Worm (Caenorhabditis elegans) whole organism, L3 larva: ENCODE data around the gene ddn-1.
"Not testable (repeated sequence)": the region's sequence is repeated elsewhere in the genome, so short reads cannot be mapped to it uniquely, and the experiment has no call there.

Source experiments
- R02D3.7 ChIP-seq: fragments of 150-350 bp; optimal IDR thresholded peaks from 2 replicates; lab custom pipeline; 2014; ENCODE audit warnings: missing biosample characterization, missing genetic modification characterization
- aly-2 ChIP-seq: fragments of 150-350 bp; optimal IDR thresholded peaks from 2 replicates; lab custom pipeline; 2014; ENCODE audit warnings: missing biosample characterization, missing genetic modification characterization
- ama-1 ChIP-seq: fragments of 150-350 bp; optimal IDR thresholded peaks from 2 replicates; lab custom pipeline; 2018
- ceh-82 ChIP-seq: fragments of 150-350 bp; optimal IDR thresholded peaks from 2 replicates; lab custom pipeline; 2014; ENCODE audit warnings: missing biosample characterization, missing genetic modification characterization
- daf-12 ChIP-seq: fragments of 150-350 bp; optimal IDR thresholded peaks from 2 replicates; lab custom pipeline; 2014; ENCODE audit warnings: missing biosample characterization, missing genetic modification reagents, missing genetic modification characterization
- egl-5 ChIP-seq: fragments of 150-350 bp; optimal IDR thresholded peaks from 2 replicates; lab custom pipeline; 2017; ENCODE audit warnings: missing biosample characterization, missing genetic modification reagents, missing genetic modification characterization, inconsistent platforms
- elt-1 ChIP-seq: fragments of 150-350 bp; optimal IDR thresholded peaks from 2 replicates; lab custom pipeline; 2014; ENCODE audit warnings: missing biosample characterization, missing genetic modification characterization
- elt-2 ChIP-seq: sonication (generic microtip); optimal IDR thresholded peaks from 2 replicates; lab custom pipeline; 2016; ENCODE audit warnings: missing genetic modification reagents, mild to moderate bottlenecking, missing genetic modification characterization, missing compliant biosample characterization
- eor-1 ChIP-seq, 2 experiments: fragments of 150-350 bp; optimal IDR thresholded peaks; 2 replicates each; lab custom pipeline; 2014 to 2018; ENCODE audit warnings: missing biosample characterization in 2 of 2, missing genetic modification characterization in 2 of 2
- hmg-11 ChIP-seq: sonication (generic microtip); optimal IDR thresholded peaks from 2 replicates; lab custom pipeline; 2016; ENCODE audit warnings: missing genetic modification characterization, missing compliant biosample characterization
- lin-15B ChIP-seq: fragments of 150-350 bp; optimal IDR thresholded peaks from 2 replicates; lab custom pipeline; 2014; ENCODE audit warnings: missing biosample characterization, missing genetic modification characterization
- lin-39 ChIP-seq: fragments of 150-350 bp; optimal IDR thresholded peaks from 2 replicates; lab custom pipeline; 2018; ENCODE audit warnings: missing biosample characterization, missing genetic modification reagents, missing genetic modification characterization
- lsy-12 ChIP-seq: sonication (generic microtip); optimal IDR thresholded peaks from 2 replicates; lab custom pipeline; 2016; ENCODE audit warnings: mild to moderate bottlenecking, missing genetic modification characterization, missing compliant biosample characterization
- nfya-1 ChIP-seq: sonication (generic microtip); optimal IDR thresholded peaks from 2 replicates; lab custom pipeline; 2017; ENCODE audit warnings: missing genetic modification characterization, mild to moderate bottlenecking, missing compliant biosample characterization, antibody characterized with exemption, moderate library complexity; ENCODE audit not compliant: insufficient read depth
- nhr-12 ChIP-seq: fragments of 150-350 bp; optimal IDR thresholded peaks from 2 replicates; lab custom pipeline; 2014; ENCODE audit warnings: missing biosample characterization, missing genetic modification characterization
- nhr-23 ChIP-seq: fragments of 150-350 bp; optimal IDR thresholded peaks from 2 replicates; lab custom pipeline; 2014; ENCODE audit warnings: missing biosample characterization, missing genetic modification reagents, missing genetic modification characterization
- nhr-237 ChIP-seq: fragments of 150-350 bp; optimal IDR thresholded peaks from 2 replicates; lab custom pipeline; 2014; ENCODE audit warnings: missing biosample characterization, missing genetic modification characterization
- nhr-25 ChIP-seq: sonication (generic microtip); optimal IDR thresholded peaks from 2 replicates; lab custom pipeline; 2017; ENCODE audit warnings: missing biosample characterization, missing genetic modification characterization
- nhr-28 ChIP-seq: fragments of 150-350 bp; optimal IDR thresholded peaks from 2 replicates; lab custom pipeline; 2014; ENCODE audit warnings: missing biosample characterization, missing genetic modification characterization
- nhr-67 ChIP-seq: fragments of 150-350 bp; optimal IDR thresholded peaks from 2 replicates; lab custom pipeline; 2014; ENCODE audit warnings: missing biosample characterization, missing genetic modification characterization
- nhr-76 ChIP-seq: fragments of 150-350 bp; sonication (generic microtip); optimal IDR thresholded peaks from 5 replicates; lab custom pipeline; 2014; ENCODE audit warnings: missing biosample characterization, missing genetic modification characterization
- nhr-77 ChIP-seq: fragments of 150-350 bp; optimal IDR thresholded peaks from 2 replicates; lab custom pipeline; 2014; ENCODE audit warnings: missing biosample characterization, missing genetic modification characterization
- pha-4 ChIP-seq: fragments of 150-350 bp; optimal IDR thresholded peaks from 2 replicates; lab custom pipeline; 2014; ENCODE audit warnings: missing biosample characterization, missing genetic modification reagents, missing genetic modification characterization
- pqm-1 ChIP-seq: fragments of 150-350 bp; optimal IDR thresholded peaks from 2 replicates; lab custom pipeline; 2017; ENCODE audit warnings: missing biosample characterization, missing genetic modification characterization, inconsistent platforms
- skn-1 ChIP-seq: fragments of 150-350 bp; optimal IDR thresholded peaks from 2 replicates; lab custom pipeline; 2014; ENCODE audit warnings: missing biosample characterization, missing genetic modification characterization
- tbx-2 ChIP-seq: sonication (generic microtip); optimal IDR thresholded peaks from 2 replicates; lab custom pipeline; 2016; ENCODE audit warnings: mild to moderate bottlenecking, missing genetic modification characterization, missing compliant biosample characterization
- unc-39 ChIP-seq: sonication (generic microtip); optimal IDR thresholded peaks from 4 replicates; lab custom pipeline; 2017; ENCODE audit warnings: missing biosample characterization, missing genetic modification characterization
- unc-62 ChIP-seq: fragments of 150-350 bp; sonication (generic microtip); optimal IDR thresholded peaks from 4 replicates; lab custom pipeline; 2014; ENCODE audit warnings: missing biosample characterization, missing genetic modification reagents, missing genetic modification characterization
- zag-1 ChIP-seq: fragments of 150-350 bp; optimal IDR thresholded peaks from 2 replicates; lab custom pipeline; 2014; ENCODE audit warnings: missing biosample characterization, missing genetic modification characterization
- ztf-11 ChIP-seq: fragments of 150-350 bp; optimal IDR thresholded peaks from 2 replicates; lab custom pipeline; 2014; ENCODE audit warnings: missing biosample characterization, missing genetic modification characterization
- ztf-4 ChIP-seq: fragments of 150-350 bp; optimal IDR thresholded peaks from 2 replicates; lab custom pipeline; 2014; ENCODE audit warnings: missing biosample characterization, missing genetic modification characterization

ddn-1 gene

DNA sequence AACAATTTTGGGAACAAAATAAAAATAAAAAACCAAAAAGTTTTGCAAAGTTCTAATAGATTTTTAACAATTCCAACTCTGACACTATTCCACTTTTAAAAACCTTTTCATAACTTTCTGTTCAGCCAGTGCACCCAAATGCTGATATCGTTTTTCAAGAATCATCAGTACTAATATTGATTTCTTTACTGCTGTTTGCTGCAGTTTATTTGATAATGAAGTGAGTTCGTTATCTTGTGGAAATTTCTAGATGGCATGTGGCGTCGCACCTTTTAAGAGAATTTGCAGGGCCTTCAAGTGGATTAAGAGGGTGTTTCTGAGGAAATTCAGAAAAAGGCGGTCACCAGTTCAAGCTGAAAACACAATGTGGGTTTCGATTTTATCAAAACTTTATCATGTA, 29.3 kb downstream of the ddn-1 start:
- no peak for TF ChIP-seq nhr-25 (tag; lab: Kevin White, UChicago)
- TF ChIP-seq elt-2 (tag; lab: Kevin White, UChicago) = peak; percentile 68
- TF ChIP-seq, all 47 proteins: peak for 1

- TF ChIP-seq lin-15B (tag; lab: Kevin White, UChicago) = no peak
- TF ChIP-seq nhr-28 (tag; lab: Kevin White, UChicago) = no peak
- no peak for TF ChIP-seq ama-1 (lab: Kevin White, UChicago)
- TF ChIP-seq nfya-1 (tag; lab: Kevin White, UChicago) = no peak
- TF ChIP-seq zag-1 (tag; lab: Kevin White, UChicago) = no peak
- no peak for TF ChIP-seq nhr-77 (tag; lab: Kevin White, UChicago)
- no peak for TF ChIP-seq tbx-2 (tag; lab: Kevin White, UChicago)
- TF ChIP-seq ceh-82 (tag; lab: Kevin White, UChicago) = no peak
- no peak for TF ChIP-seq eor-1 (tag; optimal IDR thresholded peaks at IDR 0.05; lab: Kevin White, UChicago)
- TF ChIP-seq unc-39 = no peak
- TF ChIP-seq elt-2 (tag; lab: Kevin White, UChicago) = no peak
- TF ChIP-seq lsy-12 (tag; lab: Kevin White, UChicago) = no peak
- no peak for TF ChIP-seq hmg-11 (tag; lab: Kevin White, UChicago)
- TF ChIP-seq pha-4 (tag; lab: Kevin White, UChicago) = no peak
- no peak for TF ChIP-seq skn-1 (tag; lab: Kevin White, UChicago)
- TF ChIP-seq egl-5 (tag; lab: Kevin White, UChicago) = no peak
- no peak for TF ChIP-seq ztf-11 (tag; lab: Kevin White, UChicago)
- TF ChIP-seq nhr-12 = no peak
- no peak for TF ChIP-seq elt-1
- no peak for TF ChIP-seq nhr-237 (tag; lab: Kevin White, UChicago)
Measured at ce11 chrV:8729100-8729499, 31.2 kb downstream of the ddn-1 start, which contains the start of gene ZC196.5. Gene ZC196.5, plus strand, starts transcription at chrV:8729400.

DNA sequence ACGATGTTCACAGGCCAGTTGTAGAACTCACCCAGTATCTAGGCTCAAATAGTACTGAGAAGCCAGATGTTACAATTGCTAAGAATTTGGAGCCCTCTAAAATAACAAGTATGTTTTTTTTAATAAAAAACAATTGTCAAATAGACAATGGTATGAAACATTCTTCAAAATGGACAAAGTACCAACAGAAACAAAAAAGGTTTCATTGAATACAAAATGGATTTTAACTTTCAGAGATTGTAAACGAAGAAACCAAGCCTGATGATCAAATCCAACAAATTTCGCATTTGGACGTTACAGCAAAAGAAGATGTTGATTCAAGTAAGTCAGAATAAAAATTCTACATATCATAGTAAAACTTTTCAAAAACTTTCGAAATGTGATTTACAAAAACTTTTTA, 33.2 kb downstream of the ddn-1 start, which contains the start of gene ZC196.9:
TSS of gene ZC196.9 (minus strand) at position 101 of the 400 bp plus-strand sequence.
- no peak for TF ChIP-seq elt-1
- no peak for TF ChIP-seq lin-15B (tag; lab: Kevin White, UChicago)
- no peak for TF ChIP-seq lin-39 (tag; lab: Kevin White, UChicago)
- TF ChIP-seq eor-1 (tag; optimal IDR thresholded peaks at IDR 0.05; lab: Kevin White, UChicago) = no peak
- no peak for TF ChIP-seq nhr-23 (tag; lab: Kevin White, UChicago)
- no peak for TF ChIP-seq ztf-4
- no peak for TF ChIP-seq nhr-237 (tag; lab: Kevin White, UChicago)
- no peak for TF ChIP-seq unc-62 (GFP tag; lab: Kevin White, UChicago)
- no peak for TF ChIP-seq ceh-82 (tag; lab: Kevin White, UChicago)
- no peak for TF ChIP-seq zag-1 (tag; lab: Kevin White, UChicago)
- no peak for TF ChIP-seq aly-2
- no peak for TF ChIP-seq nhr-67 (tag; lab: Kevin White, UChicago)

- not testable (repeated sequence) for TF ChIP-seq hmg-11 (tag; lab: Kevin White, UChicago); aly-2; eor-1 (tag; optimal IDR thresholded peaks at IDR 0.05; lab: Kevin White, UChicago)
Measured at ce11 chrV:8726228-8726627, 34.1 kb downstream of the ddn-1 start, which contains the start of gene droe-8. Gene droe-8, plus strand, starts transcription at chrV:8726528.

ce11 chrV:8722160-8722559, 38.2 kb downstream of the ddn-1 start, which contains the start of gene ZC196.8:
Gene ZC196.8, minus strand, starts transcription at chrV:8722260.
- TF ChIP-seq nfya-1, pqm-1, daf-12 (tag; lab: Kevin White, UChicago): not testable (repeated sequence)

- no peak for TF ChIP-seq ama-1 (lab: Kevin White, UChicago)
- TF ChIP-seq ceh-82 (tag; lab: Kevin White, UChicago) = no peak
- TF ChIP-seq pqm-1 (tag; lab: Kevin White, UChicago) = no peak
- TF ChIP-seq nhr-76 (tag; lab: Kevin White, UChicago) = no peak
- TF ChIP-seq R02D3.7 (tag; lab: Kevin White, UChicago) = no peak
Measured at ce11 chrV:8718399-8718798, 41.9 kb downstream of the ddn-1 start.
